Worm (Caenorhabditis elegans) whole organism, mixed stage, embryonic: ENCODE results near the gene F26F4.12.

ENCODE experiments used
- ceh-43 ChIP-seq: fragments of 200-800 bp; sonication (Bioruptor generic); optimal IDR thresholded peaks from 2 replicates; lab custom pipeline; 2018; ENCODE audit warnings: mild to moderate bottlenecking, missing genetic modification characterization, moderate library complexity, missing compliant biosample characterization
- ceh-83 ChIP-seq: fragments of 200-800 bp; sonication (Bioruptor generic); optimal IDR thresholded peaks from 2 replicates; lab custom pipeline; 2018; ENCODE audit warnings: mild to moderate bottlenecking, missing genetic modification characterization, missing compliant biosample characterization
- elt-1 ChIP-seq: sonication (generic microtip); optimal IDR thresholded peaks from 2 replicates; lab custom pipeline; 2017; ENCODE audit warnings: missing genetic modification characterization, mild to moderate bottlenecking, missing compliant biosample characterization, antibody characterized with exemption, moderate library complexity, borderline replicate concordance; ENCODE audit not compliant: insufficient read depth
- elt-3 ChIP-seq: fragments of 150-350 bp; optimal IDR thresholded peaks from 2 replicates; lab custom pipeline; 2014; ENCODE audit warnings: missing biosample characterization, missing genetic modification characterization
- lsy-2 ChIP-seq: fragments of 150-350 bp; optimal IDR thresholded peaks from 2 replicates; lab custom pipeline; 2014; ENCODE audit warnings: missing biosample characterization, missing genetic modification characterization
- mep-1 ChIP-seq: fragments of 150-350 bp; optimal IDR thresholded peaks from 2 replicates; lab custom pipeline; 2017; ENCODE audit warnings: missing biosample characterization, missing genetic modification reagents, missing genetic modification characterization, inconsistent platforms
- zip-8 ChIP-seq: fragments of 150-350 bp; optimal IDR thresholded peaks from 2 replicates; lab custom pipeline; 2014; ENCODE audit warnings: missing biosample characterization, missing genetic modification characterization

DNA sequence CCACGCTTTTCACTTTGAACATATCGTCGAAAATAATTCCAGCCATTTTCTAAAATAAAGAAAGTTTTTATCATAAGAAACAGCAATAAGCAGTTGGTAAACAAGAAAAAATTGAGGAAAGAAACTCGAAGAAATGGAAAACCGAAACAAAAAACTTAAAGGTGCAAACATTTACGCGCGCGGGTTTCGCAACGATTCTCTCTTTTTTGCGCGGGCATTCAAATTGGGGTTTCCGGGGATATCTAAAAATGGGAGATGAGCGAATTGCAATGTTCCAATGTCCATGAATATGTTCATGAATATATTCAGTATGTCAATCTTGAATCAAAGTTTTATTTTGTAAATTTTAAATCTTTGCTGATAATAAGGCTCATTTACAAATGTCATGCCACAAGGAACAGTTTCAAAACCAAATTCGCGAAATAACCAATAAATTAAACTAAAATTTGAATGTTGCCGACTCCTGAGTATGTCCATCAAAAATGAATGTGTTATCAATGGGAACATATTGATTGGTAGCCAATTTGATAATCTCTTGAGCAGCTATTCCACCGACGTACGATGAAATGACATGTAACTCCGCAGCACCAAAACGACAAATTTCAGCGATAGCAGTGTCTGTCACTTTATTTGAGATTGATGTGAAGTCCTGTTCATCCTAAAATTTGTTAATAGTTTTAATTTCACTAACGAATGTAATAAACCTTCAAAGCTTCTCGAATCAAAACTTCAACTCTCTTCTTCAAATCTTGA lies 8.3 kb upstream of the F26F4.12 start, which contains the start of gene rpb-8:
- TF ChIP-seq elt-3 (tag; lab: Kevin White, UChicago) (no peak), ceh-43 (GFP tag; lab: Kevin White, UChicago) (no peak), lsy-2 (tag; lab: Kevin White, UChicago) (peak; percentile 67), ceh-83 (GFP tag; lab: Kevin White, UChicago) (no peak), zip-8 (tag; lab: Kevin White, UChicago) (no peak), elt-1 (tag; lab: Kevin White, UChicago) (no peak), mep-1 (tag; lab: Kevin White, UChicago) (peak; percentile 55)
